Fruit fly (Drosophila melanogaster) whole organism, embryonic: Measurements from ENCODE around the gene Uba4.

ENCODE experiments used
- ATbp ChIP-seq: fragments of 200-800 bp; sonication (Bioruptor generic); optimal IDR thresholded peaks from 2 replicates; lab custom pipeline; 2017; ENCODE audit warnings: missing biosample characterization, mild to moderate bottlenecking, missing genetic modification characterization, missing genetic modification reagents
- Antp ChIP-seq: fragments of 200-800 bp; sonication (Bioruptor generic); optimal IDR thresholded peaks from 3 replicates; lab custom pipeline; 2016; ENCODE audit warnings: missing biosample characterization, missing genetic modification characterization
- Atf3 ChIP-seq: fragments of 200-800 bp; sonication (Bioruptor generic); optimal IDR thresholded peaks from 3 replicates; lab custom pipeline; 2016; ENCODE audit warnings: missing biosample characterization, missing genetic modification characterization
- CG10431 ChIP-seq: fragments of 200-800 bp; sonication (Bioruptor generic); optimal IDR thresholded peaks from 3 replicates; lab custom pipeline; 2018; ENCODE audit warnings: missing biosample characterization, mild to moderate bottlenecking, missing genetic modification characterization
- CG10462 ChIP-seq: fragments of 200-800 bp; sonication (Bioruptor generic); optimal IDR thresholded peaks from 2 replicates; lab custom pipeline; 2016; ENCODE audit warnings: missing biosample characterization, missing genetic modification characterization
- CG10959 ChIP-seq: fragments of 200-800 bp; sonication (Bioruptor generic); IDR thresholded peaks from 2 replicates; pipeline ENCODE4 v1.3.6; 2022; ENCODE audit warnings: missing biosample characterization, missing genetic modification characterization
- CG11247 ChIP-seq: fragments of 200-800 bp; sonication (Bioruptor generic); IDR thresholded peaks from 2 replicates; pipeline ENCODE4 v1.3.6; 2022; ENCODE audit warnings: missing biosample characterization, missing genetic modification characterization
- CG1233 ChIP-seq: fragments of 200-800 bp; sonication (Bioruptor generic); optimal IDR thresholded peaks from 4 replicates; lab custom pipeline; 2018; ENCODE audit warnings: missing biosample characterization, mild to moderate bottlenecking, missing genetic modification characterization
- CG12744 ChIP-seq: fragments of 200-800 bp; sonication (Bioruptor generic); optimal IDR thresholded peaks from 2 replicates; lab custom pipeline; 2016; ENCODE audit warnings: missing biosample characterization, missing genetic modification characterization
- CG14050 ChIP-seq: fragments of 200-800 bp; sonication (Bioruptor generic); IDR thresholded peaks from 3 replicates; pipeline ENCODE4 v1.3.6; 2022; ENCODE audit warnings: missing biosample characterization, missing genetic modification characterization
- CG15514 ChIP-seq: fragments of 200-800 bp; sonication (Bioruptor generic); optimal IDR thresholded peaks from 3 replicates; lab custom pipeline; 2017; ENCODE audit warnings: missing biosample characterization, missing genetic modification characterization, mild to moderate bottlenecking, moderate library complexity, missing genetic modification reagents
- CG17359 ChIP-seq: fragments of 200-800 bp; sonication (Bioruptor generic); optimal IDR thresholded peaks from 3 replicates; lab custom pipeline; 2018; ENCODE audit warnings: missing biosample characterization, mild to moderate bottlenecking, missing genetic modification characterization, moderate library complexity
- CG17802 ChIP-seq: fragments of 200-800 bp; sonication (Bioruptor generic); optimal IDR thresholded peaks from 2 replicates; lab custom pipeline; 2018; ENCODE audit warnings: missing biosample characterization, mild to moderate bottlenecking, missing genetic modification characterization, moderate library complexity
- CG17912 ChIP-seq: fragments of 200-800 bp; sonication (Bioruptor generic); optimal IDR thresholded peaks from 2 replicates; lab custom pipeline; 2018; ENCODE audit warnings: missing biosample characterization, mild to moderate bottlenecking, missing genetic modification characterization
- CG18011 ChIP-seq: fragments of 200-800 bp; sonication (Bioruptor generic); optimal IDR thresholded peaks from 2 replicates; lab custom pipeline; 2017; ENCODE audit warnings: missing biosample characterization, missing genetic modification characterization, mild to moderate bottlenecking, moderate library complexity, missing genotype
- CG18764 ChIP-seq: fragments of 200-800 bp; sonication (Bioruptor generic); optimal IDR thresholded peaks from 3 replicates; lab custom pipeline; 2016; ENCODE audit warnings: missing biosample characterization, missing genetic modification characterization
- CG2678 ChIP-seq: fragments of 200-800 bp; sonication (Bioruptor generic); optimal IDR thresholded peaks from 3 replicates; lab custom pipeline; 2019; ENCODE audit warnings: missing biosample characterization, mild to moderate bottlenecking, missing genetic modification characterization, moderate library complexity
- CG30403 ChIP-seq: fragments of 200-800 bp; sonication (Bioruptor generic); optimal IDR thresholded peaks from 3 replicates; lab custom pipeline; 2016; ENCODE audit warnings: missing biosample characterization, missing genetic modification characterization
- CG31441 ChIP-seq: fragments of 200-800 bp; sonication (Bioruptor generic); IDR thresholded peaks from 2 replicates; pipeline ENCODE4 v1.3.6; 2022; ENCODE audit warnings: missing biosample characterization, missing genetic modification characterization
- CG4328 ChIP-seq: fragments of 200-800 bp; sonication (Bioruptor generic); optimal IDR thresholded peaks from 3 replicates; lab custom pipeline; 2017; ENCODE audit warnings: missing biosample characterization, missing genetic modification reagents, missing genetic modification characterization
- CG5953 ChIP-seq: fragments of 200-800 bp; sonication (Bioruptor generic); IDR thresholded peaks from 2 replicates; pipeline ENCODE4 v1.3.6; 2022; ENCODE audit warnings: missing biosample characterization, missing genetic modification characterization
- CG6689 ChIP-seq: fragments of 200-800 bp; sonication (Bioruptor generic); IDR thresholded peaks from 2 replicates; pipeline ENCODE4 v1.3.6; 2022; ENCODE audit warnings: missing biosample characterization, missing genetic modification characterization
- CG7372 ChIP-seq: fragments of 200-800 bp; sonication (Bioruptor generic); IDR thresholded peaks from 2 replicates; pipeline ENCODE4 v1.3.6; 2022; ENCODE audit warnings: missing biosample characterization, missing genetic modification characterization
- CG7987 ChIP-seq: fragments of 200-800 bp; sonication (Bioruptor generic); optimal IDR thresholded peaks from 2 replicates; lab custom pipeline; 2018; ENCODE audit warnings: missing biosample characterization, mild to moderate bottlenecking, missing genetic modification characterization, moderate library complexity
- CG8359 ChIP-seq: fragments of 200-800 bp; sonication (Bioruptor generic); optimal IDR thresholded peaks from 2 replicates; lab custom pipeline; 2017; ENCODE audit warnings: missing biosample characterization, mild to moderate bottlenecking, missing genetic modification characterization, borderline replicate concordance
- CG8924 ChIP-seq: fragments of 200-800 bp; optimal IDR thresholded peaks from 3 replicates; lab custom pipeline; 2019; ENCODE audit warnings: missing biosample characterization, mild to moderate bottlenecking, missing genetic modification characterization, moderate library complexity
- CG9437 ChIP-seq: fragments of 200-800 bp; sonication (Bioruptor generic); optimal IDR thresholded peaks from 2 replicates; lab custom pipeline; 2018; ENCODE audit warnings: missing biosample characterization, mild to moderate bottlenecking, missing genetic modification characterization
- CG9727 ChIP-seq: fragments of 200-800 bp; sonication (Bioruptor generic); optimal IDR thresholded peaks from 3 replicates; lab custom pipeline; 2017; ENCODE audit warnings: missing biosample characterization, mild to moderate bottlenecking, missing genetic modification characterization
- CTCF ChIP-seq: fragments of 200-800 bp; sonication (Bioruptor generic); optimal IDR thresholded peaks from 2 replicates; lab custom pipeline; 2017; ENCODE audit warnings: missing biosample characterization, mild to moderate bottlenecking, missing genetic modification characterization, moderate library complexity
- Chrac-16 ChIP-seq: fragments of 200-800 bp; sonication (Bioruptor generic); optimal IDR thresholded peaks from 3 replicates; lab custom pipeline; 2016; ENCODE audit warnings: missing biosample characterization, missing genetic modification characterization
- CkIIα-i1 ChIP-seq: fragments of 200-800 bp; sonication (Bioruptor generic); IDR thresholded peaks from 2 replicates; pipeline ENCODE4 v1.3.6; 2022; ENCODE audit warnings: missing biosample characterization, missing genetic modification characterization
- Dfd ChIP-seq, 2 experiments: fragments of >200 bp; optimal IDR thresholded peaks; 2 replicates each; lab custom pipeline; 2017; ENCODE audit warnings: missing biosample characterization in 2 of 2, missing genetic modification characterization in 2 of 2
- Dip3 ChIP-seq: fragments of 200-800 bp; sonication (Bioruptor generic); optimal IDR thresholded peaks from 3 replicates; lab custom pipeline; 2016; ENCODE audit warnings: missing biosample characterization, missing genetic modification characterization
- Doc3 ChIP-seq: fragments of 200-800 bp; sonication (Bioruptor generic); IDR thresholded peaks from 3 replicates; pipeline ENCODE4 v1.3.6; 2022; ENCODE audit warnings: missing biosample characterization, missing genetic modification characterization; ENCODE audit not compliant: partially characterized antibody
- Dp ChIP-seq: fragments of 200-800 bp; sonication (Bioruptor generic); optimal IDR thresholded peaks from 2 replicates; lab custom pipeline; 2018; ENCODE audit warnings: missing biosample characterization, mild to moderate bottlenecking, missing genetic modification characterization, moderate library complexity
- Fer3 ChIP-seq: fragments of 200-800 bp; sonication (Bioruptor generic); optimal IDR thresholded peaks from 2 replicates; lab custom pipeline; 2018; ENCODE audit warnings: missing biosample characterization, mild to moderate bottlenecking, missing genetic modification characterization, moderate library complexity
- Hsf ChIP-seq: fragments of 200-800 bp; sonication (Bioruptor generic); optimal IDR thresholded peaks from 3 replicates; lab custom pipeline; 2016; ENCODE audit warnings: missing biosample characterization, missing genetic modification characterization
- MTF-1 ChIP-seq: fragments of 200-800 bp; sonication (Bioruptor generic); optimal IDR thresholded peaks from 2 replicates; lab custom pipeline; 2018; ENCODE audit warnings: missing biosample characterization, mild to moderate bottlenecking, missing genetic modification characterization, borderline replicate concordance
- Sry-β ChIP-seq: fragments of 200-800 bp; sonication (Bioruptor generic); optimal IDR thresholded peaks from 2 replicates; lab custom pipeline; 2018; ENCODE audit warnings: missing biosample characterization, mild to moderate bottlenecking, missing genetic modification characterization, moderate library complexity
- Taf1 ChIP-seq: fragments of 200-800 bp; sonication (Bioruptor generic); IDR thresholded peaks from 2 replicates; pipeline ENCODE4 v1.3.6; 2022; ENCODE audit warnings: missing biosample characterization, missing genetic modification characterization
- Trl ChIP-seq, 3 experiments: fragments of >200 bp in 2 of 3; fragments of 200-800 bp in 1 of 3; sonication (Bioruptor generic) in 1 of 3; optimal IDR thresholded peaks; 2 replicates in 1 of 3; 3 replicates in 2 of 3; lab custom pipeline; 2016 to 2017; ENCODE audit warnings: missing biosample characterization in 1 of 3, missing genetic modification characterization in 1 of 3
- cas ChIP-seq: fragments of 200-800 bp; sonication (Bioruptor generic); IDR thresholded peaks from 2 replicates; pipeline ENCODE4 v1.3.6; 2022; ENCODE audit warnings: missing biosample characterization, missing genetic modification characterization
- crol ChIP-seq: fragments of 200-800 bp; sonication (Bioruptor generic); IDR thresholded peaks from 2 replicates; pipeline ENCODE4 v1.3.6; 2022; ENCODE audit warnings: missing biosample characterization, missing genetic modification characterization
- kah ChIP-seq: fragments of 200-800 bp; sonication (Bioruptor generic); optimal IDR thresholded peaks from 2 replicates; lab custom pipeline; 2018; ENCODE audit warnings: missing biosample characterization, mild to moderate bottlenecking, missing genetic modification characterization
- pnt ChIP-seq: fragments of 200-800 bp; sonication (Bioruptor generic); optimal IDR thresholded peaks from 3 replicates; lab custom pipeline; 2016; ENCODE audit warnings: missing biosample characterization, missing genetic modification characterization
- seq ChIP-seq: fragments of 200-800 bp; sonication (Bioruptor generic); IDR thresholded peaks from 2 replicates; pipeline ENCODE4 v1.3.6; 2022; ENCODE audit warnings: missing biosample characterization, missing genetic modification characterization
- sima ChIP-seq: fragments of 200-800 bp; sonication (Bioruptor generic); optimal IDR thresholded peaks from 2 replicates; lab custom pipeline; 2016; ENCODE audit warnings: missing biosample characterization, missing genetic modification characterization
- sna ChIP-seq: fragments of 200-800 bp; sonication (Bioruptor generic); IDR thresholded peaks from 2 replicates; pipeline ENCODE4 v1.3.6; 2022; ENCODE audit warnings: missing biosample characterization, missing genetic modification characterization; ENCODE audit not compliant: partially characterized antibody
- stc ChIP-seq: fragments of 200-800 bp; sonication (Bioruptor generic); IDR thresholded peaks from 2 replicates; pipeline ENCODE4 v1.3.6; 2022; ENCODE audit warnings: missing biosample characterization, missing genetic modification characterization
- tio ChIP-seq: fragments of 200-800 bp; sonication (Bioruptor generic); optimal IDR thresholded peaks from 2 replicates; lab custom pipeline; 2017; ENCODE audit warnings: missing biosample characterization, missing genetic modification characterization, inconsistent platforms
- trem ChIP-seq: fragments of 200-800 bp; optimal IDR thresholded peaks from 3 replicates; lab custom pipeline; 2019; ENCODE audit warnings: missing biosample characterization, mild to moderate bottlenecking, missing genetic modification characterization, moderate library complexity

The Uba4 gene

dm6 chr2L:8514748-8515147 is 2.5 kb upstream of the Uba4 start, which contains the start of the genes CG13097 and PIG-U (continued):
- TF ChIP-seq Atf3 (GFP tag; lab: Kevin White, UChicago) (peak; percentile 56), CG9437 (peak; percentile 46), Antp (GFP tag; lab: Kevin White, UChicago) (peak; percentile 64), Chrac-16 (peak; percentile 89), CG31441 (peak; percentile 79), CG14050 (GFP tag; lab: Robert Waterston, UW) (peak; percentile 72; the same call in 2 of the 3 replicates), Sry-β (peak; percentile 55), crol (GFP tag; lab: Robert Waterston, UW) (no peak), tio (GFP tag; lab: Kevin White, UChicago) (no peak), CG18764 (GFP tag; lab: Kevin White, UChicago) (peak; percentile 76), seq (GFP tag; lab: Robert Waterston, UW) (no peak), CTCF (GFP tag; lab: Kevin White, UChicago) (peak; percentile 13), CG7987 (GFP tag; lab: Kevin White, UChicago) (peak; percentile 54), CG18011 (GFP tag; lab: Kevin White, UChicago) (peak; percentile 72), pnt (GFP tag; lab: Kevin White, UChicago) (peak; percentile 64), CkIIα-i1 (no peak), CG12744 (GFP tag; lab: Kevin White, UChicago) (peak; percentile 67), MTF-1 (no peak), ATbp (GFP tag; lab: Kevin White, UChicago) (no peak), CG17912 (GFP tag; lab: Kevin White, UChicago) (no peak), CG17802 (tag; lab: Kevin White, UChicago) (no peak), CG10959 (GFP tag; lab: Robert Waterston, UW) (peak; percentile 58; the same call in 1 of the 2 replicates), Dp (GFP tag; lab: Kevin White, UChicago) (peak; percentile 59), CG6689 (GFP tag; lab: Robert Waterston, UW) (peak; percentile 78), CG1233 (peak; percentile 56), CG8924 (tag; lab: Kevin White, UChicago) (peak; percentile 69), CG2678 (no peak), CG5953 (GFP tag; lab: Robert Waterston, UW) (peak; percentile 45; the same call in 1 of the 2 replicates), Dip3 (peak; percentile 84), Trl (optimal IDR thresholded peaks at IDR 0.05; lab: Kevin White, UChicago) (no peak), Trl (GFP tag; optimal IDR thresholded peaks at IDR 0.05; lab: Kevin White, UChicago) (peak; percentile 63), CG30403 (GFP tag; lab: Kevin White, UChicago) (peak; percentile 92), Hsf (GFP tag; lab: Kevin White, UChicago) (peak; percentile 81), CG11247 (GFP tag; lab: Robert Waterston, UW) (peak; percentile 77), cas (GFP tag; lab: Robert Waterston, UW) (peak; percentile 73), Taf1 (peak; percentile 70), CG8359 (GFP tag; lab: Kevin White, UChicago) (no peak), CG17359 (tag; lab: Kevin White, UChicago) (peak; percentile 74), CG15514 (GFP tag; lab: Kevin White, UChicago) (peak; percentile 87), CG10431 (GFP tag; lab: Kevin White, UChicago) (peak; percentile 34), CG7372 (GFP tag; lab: Robert Waterston, UW) (peak; percentile 81), sima (GFP tag; lab: Kevin White, UChicago) (peak; percentile 38), trem (tag; lab: Kevin White, UChicago) (peak; percentile 91), CG10462 (GFP tag; lab: Kevin White, UChicago) (peak; percentile 67), sna (GFP tag; lab: Robert Waterston, UW) (peak; percentile 98), Doc3 (GFP tag; lab: Robert Waterston, UW) (peak; percentile 98), CG9727 (GFP tag; lab: Kevin White, UChicago) (peak; percentile 77), kah (GFP tag; lab: Kevin White, UChicago) (peak; percentile 59), stc (GFP tag; lab: Robert Waterston, UW) (peak; percentile 55), Fer3 (tag; lab: Kevin White, UChicago) (peak; percentile 77), CG4328 (GFP tag; lab: Kevin White, UChicago) (peak; percentile 78), Dfd (GFP tag; optimal IDR thresholded peaks at IDR 0.05; lab: Kevin White, UChicago) (no peak)
